Worm (Caenorhabditis elegans) whole organism, midembryonic: ENCODE results near the gene srt-74.
"Not testable (repeated sequence)": the region's sequence is repeated elsewhere in the genome, so short reads cannot be mapped to it uniquely, and the experiment has no call there.

Experiments
- T22C8.4 ChIP-seq: fragments of 200-800 bp; sonication (Bioruptor generic); IDR thresholded peaks from 2 replicates; pipeline ENCODE4 v1.3.6; 2022; ENCODE audit warnings: missing genetic modification characterization, missing compliant biosample characterization
- cog-1 ChIP-seq: sonication (generic microtip); optimal IDR thresholded peaks from 2 replicates; lab custom pipeline; 2016; ENCODE audit warnings: missing genetic modification characterization, missing compliant biosample characterization
- flt-1 ChIP-seq: fragments of 200-800 bp; sonication (Bioruptor generic); IDR thresholded peaks from 2 replicates; pipeline ENCODE4 v1.3.6; 2022; ENCODE audit warnings: missing genetic modification characterization, missing compliant biosample characterization
- klf-2 ChIP-seq: fragments of 200-800 bp; sonication (Bioruptor generic); conservative IDR thresholded peaks from 2 replicates; pipeline ENCODE4 v1.3.6; 2022; ENCODE audit warnings: missing genetic modification reagents, missing genetic modification characterization, missing compliant biosample characterization
- med-1 ChIP-seq: sonication (generic microtip); optimal IDR thresholded peaks from 2 replicates; lab custom pipeline; 2017; ENCODE audit warnings: missing genetic modification characterization, mild to moderate bottlenecking, missing compliant biosample characterization, antibody characterized with exemption, missing genetic modification reagents; ENCODE audit not compliant: insufficient read depth
- ref-1 ChIP-seq: fragments of 200-800 bp; sonication (Bioruptor generic); conservative IDR thresholded peaks from 2 replicates; pipeline ENCODE4 v1.3.6; 2022; ENCODE audit warnings: missing genetic modification reagents, missing genetic modification characterization, missing compliant biosample characterization
- tab-1 ChIP-seq: fragments of 200-800 bp; sonication (Bioruptor generic); IDR thresholded peaks from 2 replicates; pipeline ENCODE4 v1.3.6; 2022; ENCODE audit warnings: missing genetic modification characterization, missing compliant biosample characterization
- ztf-29 ChIP-seq: fragments of 200-800 bp; sonication (Bioruptor generic); IDR thresholded peaks from 2 replicates; pipeline ENCODE4 v1.3.6; 2022; ENCODE audit warnings: missing genetic modification reagents, missing genetic modification characterization, missing compliant biosample characterization

DNA sequence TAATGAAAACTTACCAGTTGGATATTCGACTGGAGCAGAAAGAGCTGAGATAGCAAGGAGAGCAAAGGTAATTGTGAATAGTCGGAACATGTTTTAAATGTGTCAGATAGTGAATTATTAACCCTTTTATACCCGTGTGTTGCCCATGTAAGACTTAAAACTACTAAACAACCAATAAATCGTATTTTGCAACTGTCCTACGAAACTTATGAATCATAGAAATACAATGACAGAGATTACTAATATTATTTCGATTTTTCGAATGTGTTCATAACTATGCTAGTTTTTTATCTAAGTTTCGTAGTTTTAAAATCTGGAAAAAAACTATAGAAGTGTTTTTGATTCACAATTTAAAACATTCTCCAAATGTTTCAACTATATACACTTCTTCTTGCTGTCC is 24.6 kb upstream of the srt-74 start, which contains the start of gene spig-4:
- TF ChIP-seq med-1; flt-1; cog-1; klf-2; ref-1 (GFP tag; lab: Robert Waterston, UW); ztf-29; T22C8.4 (GFP tag; lab: Robert Waterston, UW); tab-1: not testable (repeated sequence)
